Fruit fly (Drosophila melanogaster) whole organism, embryonic: ENCODE data around the gene CLS.

Source experiments
- Atf6 ChIP-seq: fragments of 200-800 bp; sonication (Bioruptor generic); IDR thresholded peaks from 2 replicates; pipeline ENCODE4 v1.3.6; 2022; ENCODE audit warnings: missing biosample characterization, missing genetic modification characterization
- Bgb ChIP-seq: fragments of 200-800 bp; sonication (Bioruptor generic); IDR thresholded peaks from 2 replicates; pipeline ENCODE4 v1.3.6; 2022; ENCODE audit warnings: missing biosample characterization, missing genetic modification characterization; ENCODE audit not compliant: partially characterized antibody
- BtbVII ChIP-seq: fragments of 200-800 bp; sonication (Bioruptor generic); optimal IDR thresholded peaks from 3 replicates; lab custom pipeline; 2017; ENCODE audit warnings: missing biosample characterization, mild to moderate bottlenecking, missing genetic modification characterization
- CG10274 ChIP-seq: fragments of 200-800 bp; sonication (Bioruptor generic); optimal IDR thresholded peaks from 3 replicates; lab custom pipeline; 2017; ENCODE audit warnings: missing biosample characterization, mild to moderate bottlenecking, missing genetic modification characterization
- CG10366 ChIP-seq: fragments of 200-800 bp; sonication (Bioruptor generic); IDR thresholded peaks from 2 replicates; pipeline ENCODE4 v1.3.6; 2022; ENCODE audit warnings: missing biosample characterization, missing genetic modification characterization
- CG10431 ChIP-seq: fragments of 200-800 bp; sonication (Bioruptor generic); optimal IDR thresholded peaks from 3 replicates; lab custom pipeline; 2018; ENCODE audit warnings: missing biosample characterization, mild to moderate bottlenecking, missing genetic modification characterization
- CG10979 ChIP-seq: fragments of 200-800 bp; sonication (Bioruptor generic); optimal IDR thresholded peaks from 2 replicates; lab custom pipeline; 2018; ENCODE audit warnings: missing biosample characterization, mild to moderate bottlenecking, missing genetic modification characterization, moderate library complexity
- CG11085 ChIP-seq: fragments of 200-800 bp; sonication (Bioruptor generic); IDR thresholded peaks from 2 replicates; pipeline ENCODE4 v1.3.6; 2022; ENCODE audit warnings: missing biosample characterization, missing genetic modification characterization
- CG12071 ChIP-seq: fragments of 200-800 bp; sonication (Bioruptor generic); optimal IDR thresholded peaks from 3 replicates; lab custom pipeline; 2018; ENCODE audit warnings: missing biosample characterization, mild to moderate bottlenecking, missing genetic modification characterization
- CG17612 ChIP-seq: fragments of 200-800 bp; sonication (Bioruptor generic); IDR thresholded peaks from 2 replicates; pipeline ENCODE4 v1.3.6; 2022; ENCODE audit warnings: missing biosample characterization, missing genetic modification characterization
- CG2116 ChIP-seq: fragments of 200-800 bp; sonication (Bioruptor generic); optimal IDR thresholded peaks from 3 replicates; lab custom pipeline; 2018; ENCODE audit warnings: missing biosample characterization, mild to moderate bottlenecking, missing genetic modification characterization
- CG2712 ChIP-seq: fragments of 200-800 bp; optimal IDR thresholded peaks from 3 replicates; lab custom pipeline; 2019; ENCODE audit warnings: missing biosample characterization, mild to moderate bottlenecking, missing genetic modification characterization, moderate library complexity
- CG30403 ChIP-seq: fragments of 200-800 bp; sonication (Bioruptor generic); optimal IDR thresholded peaks from 3 replicates; lab custom pipeline; 2016; ENCODE audit warnings: missing biosample characterization, missing genetic modification characterization
- CG3995 ChIP-seq: fragments of 200-800 bp; sonication (Bioruptor generic); optimal IDR thresholded peaks from 3 replicates; lab custom pipeline; 2016; ENCODE audit warnings: missing biosample characterization, missing genetic modification characterization
- CG42726 ChIP-seq: fragments of 200-800 bp; sonication (Bioruptor generic); IDR thresholded peaks from 2 replicates; pipeline ENCODE4 v1.3.6; 2022; ENCODE audit warnings: missing biosample characterization, missing genetic modification characterization; ENCODE audit not compliant: partially characterized antibody
- CG6254 ChIP-seq: fragments of 200-800 bp; sonication (Bioruptor generic); optimal IDR thresholded peaks from 3 replicates; lab custom pipeline; 2017; ENCODE audit warnings: mild to moderate bottlenecking, missing biosample characterization, missing genetic modification reagents, missing genetic modification characterization
- CG7357 ChIP-seq: fragments of 200-800 bp; sonication (Bioruptor generic); IDR thresholded peaks from 3 replicates; pipeline ENCODE4 v1.3.6; 2022; ENCODE audit warnings: missing biosample characterization, missing genetic modification characterization
- CG8089 ChIP-seq: fragments of 200-800 bp; sonication (Bioruptor generic); optimal IDR thresholded peaks from 3 replicates; lab custom pipeline; 2016; ENCODE audit warnings: missing biosample characterization, missing genetic modification characterization
- CG8359 ChIP-seq: fragments of 200-800 bp; sonication (Bioruptor generic); optimal IDR thresholded peaks from 2 replicates; lab custom pipeline; 2017; ENCODE audit warnings: missing biosample characterization, mild to moderate bottlenecking, missing genetic modification characterization, borderline replicate concordance
- CG9797 ChIP-seq: fragments of 200-800 bp; sonication (Bioruptor generic); optimal IDR thresholded peaks from 3 replicates; lab custom pipeline; 2018; ENCODE audit warnings: missing biosample characterization, mild to moderate bottlenecking, missing genetic modification characterization
- Fer2 ChIP-seq: fragments of 200-800 bp; sonication (Bioruptor generic); optimal IDR thresholded peaks from 2 replicates; lab custom pipeline; 2018; ENCODE audit warnings: missing biosample characterization, mild to moderate bottlenecking, missing genetic modification characterization, moderate library complexity
- HHEX ChIP-seq: fragments of 200-800 bp; sonication (Bioruptor generic); optimal IDR thresholded peaks from 3 replicates; lab custom pipeline; 2017; ENCODE audit warnings: missing biosample characterization, mild to moderate bottlenecking, missing genetic modification characterization, missing genetic modification reagents
- Hey ChIP-seq: fragments of 200-800 bp; sonication (Bioruptor generic); optimal IDR thresholded peaks from 3 replicates; lab custom pipeline; 2018; ENCODE audit warnings: missing biosample characterization, mild to moderate bottlenecking, missing genetic modification characterization
- Hr3 ChIP-seq: fragments of 200-800 bp; sonication (Bioruptor generic); optimal IDR thresholded peaks from 3 replicates; lab custom pipeline; 2016; ENCODE audit warnings: missing biosample characterization, missing genetic modification characterization
- Lhr ChIP-seq: fragments of 200-800 bp; sonication (Bioruptor generic); optimal IDR thresholded peaks from 3 replicates; lab custom pipeline; 2017; ENCODE audit warnings: mild to moderate bottlenecking, missing biosample characterization, missing genetic modification reagents, missing genetic modification characterization
- Lim3 ChIP-seq: fragments of 200-800 bp; sonication (Bioruptor generic); IDR thresholded peaks from 2 replicates; pipeline ENCODE4 v1.3.6; 2022; ENCODE audit warnings: missing biosample characterization, missing genetic modification characterization
- MESR4 ChIP-seq: fragments of 200-800 bp; sonication (Bioruptor generic); optimal IDR thresholded peaks from 2 replicates; lab custom pipeline; 2018; ENCODE audit warnings: missing biosample characterization, mild to moderate bottlenecking, missing genetic modification characterization, moderate library complexity
- Oli ChIP-seq: fragments of 200-800 bp; sonication (Bioruptor generic); optimal IDR thresholded peaks from 2 replicates; lab custom pipeline; 2018; ENCODE audit warnings: missing biosample characterization, mild to moderate bottlenecking, missing genetic modification characterization, moderate library complexity
- Optix ChIP-seq: fragments of 200-800 bp; sonication (Bioruptor generic); IDR thresholded peaks from 3 replicates; pipeline ENCODE4 v1.3.6; 2022; ENCODE audit warnings: missing biosample characterization, missing genetic modification characterization
- Pdp1 ChIP-seq, 2 experiments: fragments of 200-800 bp; sonication (Bioruptor generic); optimal IDR thresholded peaks; 3 replicates each; lab custom pipeline; 2016; ENCODE audit warnings: missing biosample characterization in 2 of 2, missing genetic modification characterization in 2 of 2, mild to moderate bottlenecking in 1 of 2, moderate library complexity in 1 of 2
- Ravus ChIP-seq: fragments of 200-800 bp; sonication (Bioruptor generic); IDR thresholded peaks from 2 replicates; pipeline ENCODE4 v1.3.6; 2022; ENCODE audit warnings: missing biosample characterization, missing genetic modification characterization
- aop ChIP-seq: fragments of 200-800 bp; sonication (Bioruptor generic); IDR thresholded peaks from 2 replicates; pipeline ENCODE4 v1.3.6; 2022; ENCODE audit warnings: missing biosample characterization, missing genetic modification characterization
- ap ChIP-seq: fragments of 200-800 bp; sonication (Bioruptor generic); IDR thresholded peaks from 2 replicates; pipeline ENCODE4 v1.3.6; 2022; ENCODE audit warnings: missing biosample characterization, missing genetic modification characterization
- az2 ChIP-seq: fragments of 200-800 bp; sonication (Bioruptor generic); optimal IDR thresholded peaks from 3 replicates; lab custom pipeline; 2016; ENCODE audit warnings: missing biosample characterization, missing genetic modification characterization
- cwo ChIP-seq: fragments of 200-800 bp; sonication (Bioruptor generic); optimal IDR thresholded peaks from 3 replicates; lab custom pipeline; 2017; ENCODE audit warnings: missing biosample characterization, missing genetic modification characterization, mild to moderate bottlenecking, moderate library complexity, missing genetic modification reagents
- danr ChIP-seq: fragments of 200-800 bp; sonication (Bioruptor generic); IDR thresholded peaks from 2 replicates; pipeline ENCODE4 v1.3.6; 2022; ENCODE audit warnings: missing biosample characterization, missing genetic modification characterization
- dm ChIP-seq: fragments of 200-800 bp; sonication (Bioruptor generic); optimal IDR thresholded peaks from 3 replicates; lab custom pipeline; 2016; ENCODE audit warnings: missing biosample characterization, missing genetic modification characterization
- eyg ChIP-seq: fragments of 200-800 bp; sonication (Bioruptor generic); optimal IDR thresholded peaks from 3 replicates; lab custom pipeline; 2016; ENCODE audit warnings: missing biosample characterization, missing genetic modification characterization
- fd102C ChIP-seq: fragments of 200-800 bp; sonication (Bioruptor generic); optimal IDR thresholded peaks from 2 replicates; lab custom pipeline; 2018; ENCODE audit warnings: missing biosample characterization, mild to moderate bottlenecking, missing genetic modification characterization, moderate library complexity
- gcm2 ChIP-seq: fragments of 200-800 bp; sonication (Bioruptor generic); optimal IDR thresholded peaks from 2 replicates; lab custom pipeline; 2016; ENCODE audit warnings: missing biosample characterization, missing genetic modification characterization
- hbn ChIP-seq: fragments of 200-800 bp; sonication (Bioruptor generic); IDR thresholded peaks from 2 replicates; pipeline ENCODE4 v1.3.6; 2022; ENCODE audit warnings: missing biosample characterization, missing genetic modification characterization; ENCODE audit not compliant: partially characterized antibody
- lola ChIP-seq, 3 experiments: fragments of >200 bp in 2 of 3; fragments of 200-800 bp in 1 of 3; sonication (Bioruptor generic) in 1 of 3; optimal IDR thresholded peaks; 2 replicates each; lab custom pipeline; 2017 to 2019; ENCODE audit warnings: missing biosample characterization in 3 of 3, missing genetic modification characterization in 3 of 3, mild to moderate bottlenecking in 1 of 3, moderate library complexity in 1 of 3
- nau ChIP-seq: fragments of 200-800 bp; sonication (Bioruptor generic); optimal IDR thresholded peaks from 3 replicates; lab custom pipeline; 2017; ENCODE audit warnings: missing biosample characterization, mild to moderate bottlenecking, missing genetic modification characterization, missing genetic modification reagents
- p53 ChIP-seq: fragments of 200-800 bp; sonication (Bioruptor generic); optimal IDR thresholded peaks from 2 replicates; lab custom pipeline; 2016; ENCODE audit warnings: missing biosample characterization, missing genetic modification characterization
- pzg ChIP-seq: fragments of 200-800 bp; sonication (Bioruptor generic); optimal IDR thresholded peaks from 3 replicates; lab custom pipeline; 2018; ENCODE audit warnings: missing biosample characterization, mild to moderate bottlenecking, missing genetic modification characterization, moderate library complexity
- sc ChIP-seq, 3 experiments: fragments of >200 bp in 2 of 3; fragments of 200-800 bp in 1 of 3; sonication (Bioruptor generic) in 1 of 3; optimal IDR thresholded peaks; 2 replicates in 2 of 3; 3 replicates in 1 of 3; lab custom pipeline; 2017; ENCODE audit warnings: mild to moderate bottlenecking in 1 of 3, missing biosample characterization in 1 of 3, missing genetic modification characterization in 1 of 3, missing genetic modification reagents in 1 of 3
- toy ChIP-seq: fragments of 200-800 bp; sonication (Bioruptor generic); IDR thresholded peaks from 2 replicates; pipeline ENCODE4 v1.3.6; 2022; ENCODE audit warnings: missing biosample characterization, missing genetic modification characterization
- trh ChIP-seq: fragments of 200-800 bp; sonication (Bioruptor generic); optimal IDR thresholded peaks from 2 replicates; lab custom pipeline; 2016; ENCODE audit warnings: missing biosample characterization, missing genetic modification characterization
- vvl ChIP-seq: fragments of 200-800 bp; sonication (Bioruptor generic); IDR thresholded peaks from 2 replicates; pipeline ENCODE4 v1.3.6; 2022; ENCODE audit warnings: missing biosample characterization, missing genetic modification characterization

The CLS gene

DNA sequence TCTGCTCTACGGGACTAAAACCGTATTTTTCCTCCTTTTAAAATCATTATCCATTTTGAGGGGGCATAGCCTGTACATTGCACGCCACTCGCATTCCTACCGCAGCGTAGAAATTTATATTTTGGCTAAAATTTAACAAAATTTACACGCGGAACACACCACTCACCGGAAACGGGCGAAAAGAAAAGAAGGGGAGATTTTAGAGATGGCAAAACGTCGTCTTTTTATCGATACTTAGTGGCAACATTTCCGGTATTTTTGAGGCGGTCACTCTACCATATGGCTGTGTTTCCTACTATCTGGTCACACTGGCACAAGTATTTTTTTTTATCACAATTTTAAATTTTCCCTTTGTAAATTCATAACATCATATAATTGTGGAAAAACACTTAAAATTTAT, 2.3 kb downstream of the CLS start, which contains the start of gene RpL27 (continued):
- TF ChIP-seq CG3995, result peak; percentile 65
- peak; percentile 79 for TF ChIP-seq p53 (GFP tag; lab: Kevin White, UChicago)
- peak; percentile 72; the same call in 1 of the 2 replicates for TF ChIP-seq CG42726 (GFP tag; lab: Robert Waterston, UW)
- no peak; the same call in 1 of the 2 replicates for TF ChIP-seq ap (GFP tag; lab: Robert Waterston, UW)
- TF ChIP-seq Pdp1 (GFP tag; optimal IDR thresholded peaks at IDR 0.05; lab: Kevin White, UChicago), result peak; percentile 65 to 84
- peak; percentile 68 for TF ChIP-seq CG30403 (GFP tag; lab: Kevin White, UChicago)
- no peak for TF ChIP-seq Lim3 (GFP tag; lab: Robert Waterston, UW)
- TF ChIP-seq cwo (GFP tag; lab: Kevin White, UChicago), result peak; percentile 68
- peak; percentile 93 for TF ChIP-seq dm
- TF ChIP-seq MESR4, result peak; percentile 97
- TF ChIP-seq eyg (GFP tag; lab: Kevin White, UChicago), result peak; percentile 71
- peak; percentile 75 for TF ChIP-seq CG8359
- TF ChIP-seq Hr3 (GFP tag; lab: Kevin White, UChicago), result peak; percentile 37
- peak; percentile 65 for TF ChIP-seq Oli
- peak; percentile 74 for TF ChIP-seq Hey (tag; lab: Kevin White, UChicago)
- peak; percentile 58 for TF ChIP-seq trh
- TF ChIP-seq Atf6, result peak; percentile 75
- TF ChIP-seq CG12071 (GFP tag; lab: Kevin White, UChicago), result peak; percentile 80
- TF ChIP-seq HHEX (GFP tag; lab: Kevin White, UChicago), result peak; percentile 84
- TF ChIP-seq pzg, result peak; percentile 90
- no peak for TF ChIP-seq aop (GFP tag; lab: Robert Waterston, UW)
- peak; percentile 97 for TF ChIP-seq CG10431
- TF ChIP-seq BtbVII, result peak; percentile 92
- TF ChIP-seq CG8089 (GFP tag; lab: Kevin White, UChicago), result peak; percentile 67
- peak; percentile 74 for TF ChIP-seq CG10274 (GFP tag; lab: Kevin White, UChicago)
- TF ChIP-seq toy, result no peak
- peak; percentile 72; the same call in 1 of the 2 replicates for TF ChIP-seq CG11085
- peak; percentile 52 for TF ChIP-seq CG10366 (GFP tag; lab: Robert Waterston, UW)
- peak; percentile 28; the same call in 1 of the 3 replicates for TF ChIP-seq Optix (GFP tag; lab: Robert Waterston, UW)
- no peak; the same call in 1 of the 2 replicates for TF ChIP-seq CG17612 (GFP tag; lab: Robert Waterston, UW)
- TF ChIP-seq Bgb (GFP tag; lab: Robert Waterston, UW), result peak; percentile 79
- peak; percentile 65 for TF ChIP-seq fd102C (GFP tag; lab: Kevin White, UChicago)
- peak; percentile 87 for TF ChIP-seq nau (GFP tag; lab: Kevin White, UChicago)
- TF ChIP-seq gcm2, result peak; percentile 85
- peak; percentile 83 for TF ChIP-seq CG2116 (GFP tag; lab: Kevin White, UChicago)
- TF ChIP-seq CG2712, result peak; percentile 82
- TF ChIP-seq Ravus (GFP tag; lab: Robert Waterston, UW), result no peak; the same call in 1 of the 2 replicates
- TF ChIP-seq lola (GFP tag; optimal IDR thresholded peaks at IDR 0.05; lab: Kevin White, UChicago), result peak in 1 of 3 experiments; percentile 25
- TF ChIP-seq az2 (GFP tag; lab: Kevin White, UChicago), result peak; percentile 62
- 0 out of 2 replicates have a peak, but pooled peaks have one; percentile 16 for TF ChIP-seq danr
- TF ChIP-seq CG6254 (GFP tag; lab: Kevin White, UChicago), result peak; percentile 50
- peak; percentile 62 for TF ChIP-seq CG10979
- TF ChIP-seq Fer2, result peak; percentile 72
- TF ChIP-seq vvl (GFP tag; lab: Robert Waterston, UW), result peak; percentile 85
- TF ChIP-seq Lhr, result peak; percentile 82
- no peak for TF ChIP-seq sc (optimal IDR thresholded peaks at IDR 0.05; lab: Kevin White, UChicago)
- TF ChIP-seq sc (GFP tag; optimal IDR thresholded peaks at IDR 0.05; lab: Kevin White, UChicago), result peak; percentile 63
- no peak for TF ChIP-seq CG7357 (GFP tag; lab: Robert Waterston, UW)
- TF ChIP-seq CG9797 (GFP tag; lab: Kevin White, UChicago), result peak; percentile 90
- peak; percentile 64 for TF ChIP-seq hbn (GFP tag; lab: Robert Waterston, UW)
